Worm (Caenorhabditis elegans) whole organism, L1 larva: ENCODE data around the gene str-5.

Experiments used
- F16B12.6 ChIP-seq: fragments of 150-350 bp; optimal IDR thresholded peaks from 2 replicates; lab custom pipeline; 2014; ENCODE audit warnings: missing biosample characterization, missing genetic modification characterization
- ama-1 ChIP-seq: fragments of 150-350 bp; optimal IDR thresholded peaks from 2 replicates; lab custom pipeline; 2014
- ceh-88 ChIP-seq: fragments of 200-800 bp; sonication (Bioruptor generic); IDR thresholded peaks from 2 replicates; pipeline ENCODE4 v1.3.6; 2022; ENCODE audit warnings: missing genetic modification characterization, missing compliant biosample characterization
- elt-3 ChIP-seq, 6 experiments: fragments of 150-350 bp in 1 of 6; sonication (generic microtip); optimal IDR thresholded peaks; 2 replicates each; lab custom pipeline; 2017 to 2018; ENCODE audit warnings: missing biosample characterization in 6 of 6, missing genetic modification characterization in 6 of 6, inconsistent platforms in 1 of 6
- mdl-1 ChIP-seq, 2 experiments: fragments of 150-350 bp; optimal IDR thresholded peaks; 2 replicates each; lab custom pipeline; 2014 to 2017; ENCODE audit warnings: missing biosample characterization in 2 of 2, missing genetic modification characterization in 2 of 2, inconsistent platforms in 1 of 2
- mef-2 ChIP-seq: fragments of 150-350 bp; optimal IDR thresholded peaks from 2 replicates; lab custom pipeline; 2014; ENCODE audit warnings: missing biosample characterization, missing genetic modification characterization
- nhr-77 ChIP-seq: fragments of 150-350 bp; optimal IDR thresholded peaks from 2 replicates; lab custom pipeline; 2014; ENCODE audit warnings: missing biosample characterization, missing genetic modification characterization
- nhr-85 ChIP-seq: sonication (generic microtip); peaks from one replicate; lab custom pipeline; 2016; ENCODE audit warnings: missing genetic modification characterization, inconsistent platforms, missing compliant biosample characterization
- pax-3 ChIP-seq: fragments of 200-800 bp; sonication (Bioruptor generic); optimal IDR thresholded peaks from 2 replicates; lab custom pipeline; 2018; ENCODE audit warnings: mild to moderate bottlenecking, missing genetic modification characterization, moderate library complexity, missing compliant biosample characterization
- skn-1 ChIP-seq: fragments of 150-350 bp; optimal IDR thresholded peaks from 2 replicates; lab custom pipeline; 2014; ENCODE audit warnings: missing biosample characterization, missing genetic modification characterization
- sup-37 ChIP-seq: fragments of 200-800 bp; sonication (Bioruptor generic); optimal IDR thresholded peaks from 2 replicates; lab custom pipeline; 2018; ENCODE audit warnings: mild to moderate bottlenecking, missing genetic modification characterization, missing compliant biosample characterization
- swsn-7 ChIP-seq: sonication (generic microtip); optimal IDR thresholded peaks from 2 replicates; lab custom pipeline; 2016; ENCODE audit warnings: missing genetic modification characterization, missing compliant biosample characterization
- unc-86 ChIP-seq: sonication (generic microtip); optimal IDR thresholded peaks from 2 replicates; lab custom pipeline; 2016; ENCODE audit warnings: missing genetic modification characterization, missing compliant biosample characterization
- zag-1 ChIP-seq: fragments of 150-350 bp; optimal IDR thresholded peaks from 2 replicates; lab custom pipeline; 2014; ENCODE audit warnings: missing biosample characterization, missing genetic modification characterization

DNA sequence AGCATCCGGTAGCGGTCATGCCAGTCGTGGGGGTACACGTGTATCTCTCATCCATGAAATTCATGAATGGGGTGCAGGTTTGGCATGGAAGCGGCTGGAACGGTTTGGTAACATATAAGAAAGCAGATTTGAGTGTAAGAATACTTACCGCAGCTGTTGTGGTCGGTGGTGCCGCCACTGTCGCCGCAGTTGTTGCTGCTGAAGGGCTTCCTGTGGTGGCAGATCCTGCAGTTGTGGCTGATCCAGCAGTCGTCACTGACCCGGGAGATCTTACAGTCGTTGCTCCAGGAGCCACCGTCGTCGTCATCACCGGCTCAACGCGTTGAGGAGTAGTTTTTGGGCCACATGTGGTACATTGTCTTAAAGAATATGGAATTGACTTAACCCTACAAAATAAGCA, 20.0 kb upstream of the str-5 start:
- TF ChIP-seq skn-1 (tag; lab: Kevin White, UChicago) (no peak), F16B12.6 (tag; lab: Kevin White, UChicago) (no peak), pax-3 (tag; lab: Kevin White, UChicago) (no peak), mef-2 (tag; lab: Kevin White, UChicago) (no peak), nhr-77 (no peak), zag-1 (tag; lab: Kevin White, UChicago) (no peak), ama-1 (lab: Kevin White, UChicago) (no peak), ceh-88 (GFP tag; lab: Robert Waterston, UW) (no peak), swsn-7 (tag; lab: Kevin White, UChicago) (no peak), sup-37 (GFP tag; lab: Kevin White, UChicago) (no peak), elt-3 (tag; optimal IDR thresholded peaks at IDR 0.05; lab: Kevin White, UChicago) (no peak), mdl-1 (tag; optimal IDR thresholded peaks at IDR 0.05; lab: Kevin White, UChicago) (no peak), nhr-85 (no peak), unc-86 (tag; lab: Kevin White, UChicago) (no peak)
